Fruit fly (Drosophila melanogaster) whole organism, embryonic: ENCODE results near the gene woc.

Source experiments
- Asciz ChIP-seq: fragments of 200-800 bp; sonication (Bioruptor generic); optimal IDR thresholded peaks from 2 replicates; lab custom pipeline; 2017; ENCODE audit warnings: missing biosample characterization, mild to moderate bottlenecking, missing genetic modification characterization, missing genetic modification reagents
- BEAF-32 ChIP-seq: fragments of 200-800 bp; sonication (Bioruptor generic); optimal IDR thresholded peaks from 3 replicates; lab custom pipeline; 2017; ENCODE audit warnings: missing biosample characterization, missing genetic modification characterization, mild to moderate bottlenecking, moderate library complexity, missing genetic modification reagents
- CG11723 ChIP-seq: fragments of 200-800 bp; sonication (Bioruptor generic); optimal IDR thresholded peaks from 2 replicates; lab custom pipeline; 2017; ENCODE audit warnings: missing biosample characterization, mild to moderate bottlenecking, missing genetic modification characterization
- CG15601 ChIP-seq: fragments of 200-800 bp; sonication (Bioruptor generic); optimal IDR thresholded peaks from 3 replicates; lab custom pipeline; 2019; ENCODE audit warnings: missing biosample characterization, mild to moderate bottlenecking, missing genetic modification characterization, moderate library complexity
- CG1832 ChIP-seq: fragments of 200-800 bp; sonication (Bioruptor generic); optimal IDR thresholded peaks from 2 replicates; lab custom pipeline; 2017; ENCODE audit warnings: missing biosample characterization, mild to moderate bottlenecking, missing genetic modification characterization, inconsistent platforms
- CG3163 ChIP-seq: fragments of 200-800 bp; sonication (Bioruptor generic); optimal IDR thresholded peaks from 3 replicates; lab custom pipeline; 2016; ENCODE audit warnings: missing biosample characterization, missing genetic modification characterization
- CG6689 ChIP-seq: fragments of 200-800 bp; sonication (Bioruptor generic); IDR thresholded peaks from 2 replicates; pipeline ENCODE4 v1.3.6; 2022; ENCODE audit warnings: missing biosample characterization, missing genetic modification characterization
- CG7963 ChIP-seq: fragments of 200-800 bp; sonication (Bioruptor generic); IDR thresholded peaks from 3 replicates; pipeline ENCODE4 v1.3.6; 2022; ENCODE audit warnings: missing biosample characterization, missing genetic modification characterization; ENCODE audit not compliant: partially characterized antibody
- CG8765 ChIP-seq: fragments of 200-800 bp; sonication (Bioruptor generic); IDR thresholded peaks from 2 replicates; pipeline ENCODE4 v1.3.6; 2022; ENCODE audit warnings: missing biosample characterization, missing genetic modification characterization
- CkIIα-i1 ChIP-seq: fragments of 200-800 bp; sonication (Bioruptor generic); IDR thresholded peaks from 2 replicates; pipeline ENCODE4 v1.3.6; 2022; ENCODE audit warnings: missing biosample characterization, missing genetic modification characterization
- Dip2 ChIP-seq: fragments of 200-800 bp; sonication (Bioruptor generic); IDR thresholded peaks from 2 replicates; pipeline ENCODE4 v1.3.6; 2022; ENCODE audit warnings: missing biosample characterization, missing genetic modification characterization
- Doc3 ChIP-seq: fragments of 200-800 bp; sonication (Bioruptor generic); IDR thresholded peaks from 3 replicates; pipeline ENCODE4 v1.3.6; 2022; ENCODE audit warnings: missing biosample characterization, missing genetic modification characterization; ENCODE audit not compliant: partially characterized antibody
- Dref ChIP-seq: fragments of 200-800 bp; sonication (Bioruptor generic); IDR thresholded peaks from 2 replicates; pipeline ENCODE4 v1.3.6; 2022; ENCODE audit warnings: missing biosample characterization, missing genetic modification characterization
- Fer2 ChIP-seq: fragments of 200-800 bp; sonication (Bioruptor generic); optimal IDR thresholded peaks from 2 replicates; lab custom pipeline; 2018; ENCODE audit warnings: missing biosample characterization, mild to moderate bottlenecking, missing genetic modification characterization, moderate library complexity
- H15 ChIP-seq: fragments of 200-800 bp; sonication (Bioruptor generic); IDR thresholded peaks from 3 replicates; pipeline ENCODE4 v1.3.6; 2022; ENCODE audit warnings: missing biosample characterization, missing genetic modification characterization
- Hr39 ChIP-seq: fragments of >200 bp; optimal IDR thresholded peaks from 2 replicates; lab custom pipeline; 2017
- Kr ChIP-seq: fragments of 200-800 bp; sonication (Bioruptor generic); optimal IDR thresholded peaks from 2 replicates; lab custom pipeline; 2017; ENCODE audit warnings: missing biosample characterization, mild to moderate bottlenecking, missing genetic modification characterization
- Lpt ChIP-seq: fragments of >200 bp; optimal IDR thresholded peaks from 2 replicates; lab custom pipeline; 2018; ENCODE audit warnings: missing biosample characterization, missing genetic modification characterization
- Max ChIP-seq: fragments of 200-800 bp; sonication (Bioruptor generic); optimal IDR thresholded peaks from 2 replicates; lab custom pipeline; 2016; ENCODE audit warnings: missing biosample characterization, mild to moderate bottlenecking, missing genetic modification characterization
- NK7.1 ChIP-seq: fragments of 200-800 bp; sonication (Bioruptor generic); optimal IDR thresholded peaks from 3 replicates; lab custom pipeline; 2016; ENCODE audit warnings: missing biosample characterization, missing genetic modification characterization
- NfI ChIP-seq: fragments of 200-800 bp; sonication (Bioruptor generic); optimal IDR thresholded peaks from 3 replicates; lab custom pipeline; 2018; ENCODE audit warnings: missing biosample characterization, mild to moderate bottlenecking, missing genetic modification characterization, moderate library complexity
- Pdp1 ChIP-seq, 2 experiments: fragments of 200-800 bp; sonication (Bioruptor generic); optimal IDR thresholded peaks; 3 replicates each; lab custom pipeline; 2016; ENCODE audit warnings: missing biosample characterization in 2 of 2, missing genetic modification characterization in 2 of 2, mild to moderate bottlenecking in 1 of 2, moderate library complexity in 1 of 2
- Taf1 ChIP-seq: fragments of 200-800 bp; sonication (Bioruptor generic); IDR thresholded peaks from 2 replicates; pipeline ENCODE4 v1.3.6; 2022; ENCODE audit warnings: missing biosample characterization, missing genetic modification characterization
- al ChIP-seq: fragments of 200-800 bp; sonication (Bioruptor generic); IDR thresholded peaks from 2 replicates; pipeline ENCODE4 v1.3.6; 2022; ENCODE audit warnings: missing biosample characterization, missing genetic modification characterization
- ase ChIP-seq: fragments of 200-800 bp; sonication (Bioruptor generic); IDR thresholded peaks from 3 replicates; pipeline ENCODE4 v1.3.6; 2022; ENCODE audit warnings: missing biosample characterization, missing genetic modification characterization
- btn ChIP-seq: fragments of 200-800 bp; sonication (Bioruptor generic); optimal IDR thresholded peaks from 2 replicates; lab custom pipeline; 2016; ENCODE audit warnings: missing biosample characterization, missing genetic modification characterization
- caup ChIP-seq: fragments of 200-800 bp; sonication (Bioruptor generic); optimal IDR thresholded peaks from 3 replicates; lab custom pipeline; 2017; ENCODE audit warnings: missing biosample characterization, mild to moderate bottlenecking, missing genetic modification characterization, moderate library complexity; ENCODE audit not compliant: severe bottlenecking
- chinmo ChIP-seq: fragments of 200-800 bp; sonication (Bioruptor generic); IDR thresholded peaks from 4 replicates; pipeline ENCODE4 v1.3.6; 2022; ENCODE audit warnings: missing biosample characterization, missing genetic modification characterization; ENCODE audit not compliant: partially characterized antibody
- da ChIP-seq: fragments of 200-800 bp; sonication (Bioruptor generic); optimal IDR thresholded peaks from 2 replicates; lab custom pipeline; 2016; ENCODE audit warnings: missing biosample characterization, missing genetic modification characterization
- dysf ChIP-seq: fragments of 200-800 bp; sonication (Bioruptor generic); IDR thresholded peaks from 3 replicates; pipeline ENCODE4 v1.3.6; 2022; ENCODE audit warnings: missing biosample characterization, missing genetic modification characterization
- esg ChIP-seq: fragments of 200-800 bp; sonication (Bioruptor generic); conservative IDR thresholded peaks from 2 replicates; pipeline ENCODE4 v1.3.6; 2022; ENCODE audit warnings: missing biosample characterization, missing genetic modification characterization
- ewg ChIP-seq: fragments of 200-800 bp; sonication (Bioruptor generic); optimal IDR thresholded peaks from 3 replicates; lab custom pipeline; 2017; ENCODE audit warnings: mild to moderate bottlenecking, missing biosample characterization, missing genetic modification reagents, missing genetic modification characterization
- exex ChIP-seq: fragments of 200-800 bp; sonication (Bioruptor generic); optimal IDR thresholded peaks from 4 replicates; lab custom pipeline; 2018; ENCODE audit warnings: missing biosample characterization, mild to moderate bottlenecking, missing genetic modification characterization, moderate library complexity
- inv ChIP-seq: fragments of 200-800 bp; sonication (Bioruptor generic); IDR thresholded peaks from 2 replicates; pipeline ENCODE4 v1.3.6; 2022; ENCODE audit warnings: missing biosample characterization, missing genetic modification characterization; ENCODE audit not compliant: partially characterized antibody
- jigr1 ChIP-seq: fragments of 200-800 bp; sonication (Bioruptor generic); IDR thresholded peaks from 3 replicates; pipeline ENCODE4 v1.3.6; 2022; ENCODE audit warnings: missing biosample characterization, missing genetic modification characterization
- klu ChIP-seq: fragments of 200-800 bp; sonication (Bioruptor generic); IDR thresholded peaks from 2 replicates; pipeline ENCODE4 v1.3.6; 2022; ENCODE audit warnings: missing biosample characterization, missing genetic modification characterization
- nmo ChIP-seq: fragments of 200-800 bp; sonication (Bioruptor generic); optimal IDR thresholded peaks from 2 replicates; lab custom pipeline; 2018; ENCODE audit warnings: missing biosample characterization, mild to moderate bottlenecking, missing genetic modification characterization, moderate library complexity
- onecut ChIP-seq: fragments of 200-800 bp; sonication (Bioruptor generic); IDR thresholded peaks from 2 replicates; pipeline ENCODE4 v1.3.6; 2022; ENCODE audit warnings: missing biosample characterization, missing genetic modification characterization
- pho ChIP-seq: fragments of 200-800 bp; sonication (Bioruptor generic); optimal IDR thresholded peaks from 2 replicates; lab custom pipeline; 2016; ENCODE audit warnings: missing biosample characterization, missing genetic modification characterization
- prd ChIP-seq, 3 experiments: fragments of >200 bp in 2 of 3; fragments of 200-800 bp in 1 of 3; sonication (Bioruptor generic) in 1 of 3; optimal IDR thresholded peaks in 2 of 3; IDR thresholded peaks in 1 of 3; 2 replicates in 2 of 3; 3 replicates in 1 of 3; pipeline versions ENCODE4 v1.3.6 to Lab custom; 2017 to 2022; ENCODE audit warnings: missing biosample characterization in 1 of 3, missing genetic modification characterization in 1 of 3
- row ChIP-seq: fragments of 200-800 bp; sonication (Bioruptor generic); IDR thresholded peaks from 3 replicates; pipeline ENCODE4 v1.3.6; 2022; ENCODE audit warnings: missing biosample characterization, missing genetic modification characterization
- sc ChIP-seq, 3 experiments: fragments of >200 bp in 2 of 3; fragments of 200-800 bp in 1 of 3; sonication (Bioruptor generic) in 1 of 3; optimal IDR thresholded peaks; 2 replicates in 2 of 3; 3 replicates in 1 of 3; lab custom pipeline; 2017; ENCODE audit warnings: mild to moderate bottlenecking in 1 of 3, missing biosample characterization in 1 of 3, missing genetic modification characterization in 1 of 3, missing genetic modification reagents in 1 of 3
- slbo ChIP-seq: fragments of 200-800 bp; sonication (Bioruptor generic); IDR thresholded peaks from 2 replicates; pipeline ENCODE4 v1.3.6; 2022; ENCODE audit warnings: missing biosample characterization, missing genetic modification characterization
- ssp ChIP-seq: fragments of 200-800 bp; sonication (Bioruptor generic); IDR thresholded peaks from 2 replicates; pipeline ENCODE4 v1.3.6; 2022; ENCODE audit warnings: missing biosample characterization, missing genetic modification characterization
- tgo ChIP-seq: fragments of 200-800 bp; sonication (Bioruptor generic); IDR thresholded peaks from 3 replicates; pipeline ENCODE4 v1.3.6; 2022; ENCODE audit warnings: missing biosample characterization, missing genetic modification characterization
- tio ChIP-seq: fragments of 200-800 bp; sonication (Bioruptor generic); optimal IDR thresholded peaks from 2 replicates; lab custom pipeline; 2017; ENCODE audit warnings: missing biosample characterization, missing genetic modification characterization, inconsistent platforms
- twi ChIP-seq: fragments of 200-800 bp; optimal IDR thresholded peaks from 2 replicates; lab custom pipeline; 2019; ENCODE audit warnings: missing biosample characterization, mild to moderate bottlenecking, missing genetic modification characterization, moderate library complexity
- usp ChIP-seq: fragments of >200 bp; optimal IDR thresholded peaks from 2 replicates; lab custom pipeline; 2017; ENCODE audit warnings: missing biosample characterization, missing genetic modification characterization
- yki ChIP-seq: fragments of >200 bp; optimal IDR thresholded peaks from 3 replicates; lab custom pipeline; 2018

The woc gene

dm6 chr3R:27253136-27253920 lies 10.5 kb downstream of the woc start, which contains the start of gene pll (continued):
- no peak for TF ChIP-seq tio (GFP tag; lab: Kevin White, UChicago)
- TF ChIP-seq Asciz (GFP tag; lab: Kevin White, UChicago) = peak; percentile 50
- TF ChIP-seq caup = peak; percentile 58
- peak; percentile 37; the same call in 1 of the 2 replicates for TF ChIP-seq Dref
- no peak for TF ChIP-seq prd (optimal IDR thresholded peaks at IDR 0.05; lab: Kevin White, UChicago)
- peak; percentile 91 for TF ChIP-seq prd (GFP tag; IDR thresholded peaks at IDR 0.05; lab: Robert Waterston, UW)
- peak; percentile 70 for TF ChIP-seq exex (tag; lab: Kevin White, UChicago)
- TF ChIP-seq da (GFP tag; lab: Kevin White, UChicago) = no peak
- TF ChIP-seq inv (GFP tag; lab: Robert Waterston, UW) = peak; percentile 22; the same call in 1 of the 2 replicates
- peak; percentile 79 for TF ChIP-seq CG15601 (tag; lab: Kevin White, UChicago)
- peak; percentile 2 for TF ChIP-seq btn (GFP tag; lab: Kevin White, UChicago)
- peak; percentile 90 for TF ChIP-seq tgo (GFP tag; lab: Robert Waterston, UW)
- no peak for TF ChIP-seq CG11723
- peak; percentile 89 for TF ChIP-seq row (GFP tag; lab: Robert Waterston, UW)
- no peak for TF ChIP-seq Dip2 (GFP tag; lab: Robert Waterston, UW)
- TF ChIP-seq Taf1 (GFP tag; lab: Robert Waterston, UW) = peak; percentile 76
- TF ChIP-seq dysf = peak; percentile 87
- TF ChIP-seq CG7963 (GFP tag; lab: Robert Waterston, UW) = no peak
- no peak for TF ChIP-seq NK7.1
- peak; percentile 68 for TF ChIP-seq onecut (GFP tag; lab: Robert Waterston, UW)
- no peak for TF ChIP-seq usp
- TF ChIP-seq Hr39 = no peak
- no peak for TF ChIP-seq Doc3 (GFP tag; lab: Robert Waterston, UW)
- TF ChIP-seq yki (lab: Kevin White, UChicago) = no peak
- TF ChIP-seq pho (GFP tag; lab: Kevin White, UChicago) = peak; percentile 78
- no peak for TF ChIP-seq CkIIα-i1 (GFP tag; lab: Robert Waterston, UW)
- TF ChIP-seq Lpt = no peak
- TF ChIP-seq Pdp1 (GFP tag; optimal IDR thresholded peaks at IDR 0.05; lab: Kevin White, UChicago) = peak; percentile 67 to 92
- TF ChIP-seq chinmo (GFP tag; lab: Robert Waterston, UW) = 0 out of 4 replicates have a peak, but pooled peaks have one; percentile 60
- peak; percentile 96 for TF ChIP-seq slbo (GFP tag; lab: Robert Waterston, UW)
- no peak for TF ChIP-seq jigr1 (GFP tag; lab: Robert Waterston, UW)
- TF ChIP-seq CG3163 (GFP tag; lab: Kevin White, UChicago) = peak; percentile 29
- peak; percentile 95 for TF ChIP-seq ase (GFP tag; lab: Robert Waterston, UW)
- TF ChIP-seq sc (optimal IDR thresholded peaks at IDR 0.05; lab: Kevin White, UChicago) = no peak
- TF ChIP-seq sc (GFP tag; optimal IDR thresholded peaks at IDR 0.05; lab: Kevin White, UChicago) = peak; percentile 30
- peak; percentile 81 for TF ChIP-seq ewg (GFP tag; lab: Kevin White, UChicago)
- no peak for TF ChIP-seq Kr
- TF ChIP-seq H15 (GFP tag; lab: Robert Waterston, UW) = peak; percentile 82
- TF ChIP-seq Max (GFP tag; lab: Kevin White, UChicago) = peak; percentile 70
- peak; percentile 83 for TF ChIP-seq al (GFP tag; lab: Robert Waterston, UW)
- TF ChIP-seq NfI (GFP tag; lab: Kevin White, UChicago) = peak; percentile 83
- peak; percentile 83 for TF ChIP-seq esg (GFP tag; lab: Robert Waterston, UW)
- peak; percentile 66 for TF ChIP-seq Fer2
- TF ChIP-seq CG1832 = no peak
- peak; percentile 83 for TF ChIP-seq BEAF-32 (GFP tag; lab: Kevin White, UChicago)
- TF ChIP-seq klu (GFP tag; lab: Robert Waterston, UW) = peak; percentile 70
- peak; percentile 82 for TF ChIP-seq ssp (GFP tag; lab: Robert Waterston, UW)
- peak; percentile 88 for TF ChIP-seq CG6689 (GFP tag; lab: Robert Waterston, UW)
- peak; percentile 61; the same call in 1 of the 2 replicates for TF ChIP-seq CG8765 (GFP tag; lab: Robert Waterston, UW)
- peak; percentile 89 for TF ChIP-seq nmo (GFP tag; lab: Kevin White, UChicago)
- TF ChIP-seq twi (tag; lab: Kevin White, UChicago) = peak; percentile 42
